Worm (Caenorhabditis elegans) whole organism, L4 larva: Measurements from ENCODE around the gene tag-273.

Source experiments
- F26F4.8 ChIP-seq: fragments of 200-800 bp; sonication (Bioruptor generic); conservative IDR thresholded peaks from 2 replicates; pipeline ENCODE4 v1.3.6; 2022; ENCODE audit warnings: missing genetic modification characterization, missing compliant biosample characterization
- F37D6.2 ChIP-seq: sonication (generic microtip); optimal IDR thresholded peaks from 2 replicates; lab custom pipeline; 2016; ENCODE audit warnings: mild to moderate bottlenecking, missing genetic modification characterization, missing compliant biosample characterization
- F44E2.7 ChIP-seq: fragments of 200-800 bp; sonication (Bioruptor generic); IDR thresholded peaks from 2 replicates; pipeline ENCODE4 v2.1.2; 2022; ENCODE audit warnings: missing genetic modification characterization, missing compliant biosample characterization
- F49E8.2 ChIP-seq: sonication (generic microtip); optimal IDR thresholded peaks from 2 replicates; lab custom pipeline; 2016; ENCODE audit warnings: missing compliant biosample characterization, mild to moderate bottlenecking, missing genetic modification characterization, borderline replicate concordance
- T20F7.1 ChIP-seq: fragments of 200-800 bp; sonication (Bioruptor generic); optimal IDR thresholded peaks from 2 replicates; lab custom pipeline; 2018; ENCODE audit warnings: mild to moderate bottlenecking, missing genetic modification characterization, missing compliant biosample characterization
- T26A8.4 ChIP-seq: fragments of 200-800 bp; sonication (Bioruptor generic); IDR thresholded peaks from 2 replicates; pipeline ENCODE4 v1.3.6; 2022; ENCODE audit warnings: missing genetic modification characterization, missing compliant biosample characterization
- Y105C5A.15 ChIP-seq: fragments of 200-800 bp; sonication (Bioruptor generic); IDR thresholded peaks from 2 replicates; pipeline ENCODE4 v1.3.6; 2022; ENCODE audit warnings: missing genetic modification characterization, missing compliant biosample characterization
- Y75B8A.6 ChIP-seq: fragments of 200-800 bp; sonication (Bioruptor generic); IDR thresholded peaks from 2 replicates; pipeline ENCODE4 v1.3.6; 2022; ENCODE audit warnings: missing genetic modification reagents, missing genetic modification characterization, missing compliant biosample characterization
- ZK337.2 ChIP-seq: fragments of 200-800 bp; sonication (Bioruptor generic); IDR thresholded peaks from 2 replicates; pipeline ENCODE4 v1.3.6; 2022; ENCODE audit warnings: missing genetic modification reagents, missing genetic modification characterization, missing compliant biosample characterization
- ZK546.5 ChIP-seq, 2 experiments: sonication (generic microtip); optimal IDR thresholded peaks; 2 replicates each; lab custom pipeline; 2017; ENCODE audit warnings: missing biosample characterization in 2 of 2, missing genetic modification characterization in 2 of 2
- aha-1 ChIP-seq: fragments of 150-350 bp; peaks from one replicate; lab custom pipeline; 2014; ENCODE audit warnings: missing biosample characterization, missing genetic modification characterization
- ama-1 ChIP-seq: fragments of 150-350 bp; optimal IDR thresholded peaks from 2 replicates; lab custom pipeline; 2014; ENCODE audit warnings: inconsistent platforms, mixed read lengths
- ceh-28 ChIP-seq: fragments of 150-350 bp; optimal IDR thresholded peaks from 2 replicates; lab custom pipeline; 2014; ENCODE audit warnings: missing biosample characterization, missing genetic modification reagents, missing genetic modification characterization
- ceh-44 ChIP-seq: fragments of 200-800 bp; sonication (Bioruptor generic); IDR thresholded peaks from 2 replicates; pipeline ENCODE4 v1.3.6; 2022; ENCODE audit warnings: missing genetic modification reagents, missing genetic modification characterization, missing compliant biosample characterization
- ceh-62 ChIP-seq: sonication (generic microtip); optimal IDR thresholded peaks from 2 replicates; lab custom pipeline; 2017; ENCODE audit warnings: missing biosample characterization, missing genetic modification characterization
- daf-16 ChIP-seq, 3 experiments: sonication (generic microtip); optimal IDR thresholded peaks; 2 replicates each; lab custom pipeline; 2016 to 2017; ENCODE audit warnings: missing genetic modification characterization in 3 of 3, missing genetic modification reagents in 3 of 3, mild to moderate bottlenecking in 2 of 3, missing compliant biosample characterization in 2 of 3, missing biosample characterization in 1 of 3, moderate library complexity in 1 of 3
- daf-8 ChIP-seq: fragments of 200-800 bp; sonication (Bioruptor generic); IDR thresholded peaks from 2 replicates; pipeline ENCODE4 v1.3.6; 2022; ENCODE audit warnings: missing genetic modification characterization, missing compliant biosample characterization
- dpl-1 ChIP-seq: fragments of 150-350 bp; optimal IDR thresholded peaks from 2 replicates; lab custom pipeline; 2014; ENCODE audit warnings: missing biosample characterization, missing genetic modification reagents, missing genetic modification characterization
- dve-1 ChIP-seq: sonication (generic microtip); optimal IDR thresholded peaks from 2 replicates; lab custom pipeline; 2017; ENCODE audit warnings: antibody characterized with exemption, mild to moderate bottlenecking, missing genetic modification characterization, missing compliant biosample characterization; ENCODE audit not compliant: insufficient read depth
- egl-43 ChIP-seq: fragments of 200-800 bp; sonication (Bioruptor generic); IDR thresholded peaks from 2 replicates; pipeline ENCODE4 v1.3.6; 2022; ENCODE audit warnings: missing genetic modification reagents, missing genetic modification characterization, missing compliant biosample characterization
- fos-1 ChIP-seq: fragments of 150-350 bp; optimal IDR thresholded peaks from 2 replicates; lab custom pipeline; 2014; ENCODE audit warnings: missing biosample characterization, missing genetic modification characterization
- hif-1 ChIP-seq, 2 experiments: sonication (generic microtip); optimal IDR thresholded peaks; 2 replicates each; lab custom pipeline; 2016 to 2017; ENCODE audit warnings: missing compliant biosample characterization in 2 of 2, missing genetic modification characterization in 2 of 2, missing genetic modification reagents in 2 of 2, missing genotype in 2 of 2, mild to moderate bottlenecking in 1 of 2
- hlh-11 ChIP-seq: fragments of 200-800 bp; sonication (Bioruptor generic); optimal IDR thresholded peaks from 2 replicates; lab custom pipeline; 2018; ENCODE audit warnings: mild to moderate bottlenecking, missing genetic modification characterization, missing compliant biosample characterization
- jun-1 ChIP-seq: fragments of 150-350 bp; optimal IDR thresholded peaks from 2 replicates; lab custom pipeline; 2014; ENCODE audit warnings: missing biosample characterization, missing genetic modification reagents, missing genetic modification characterization
- lin-1 ChIP-seq: fragments of 200-800 bp; sonication (Bioruptor generic); IDR thresholded peaks from 2 replicates; pipeline ENCODE4 v1.3.6; 2022; ENCODE audit warnings: missing genetic modification reagents, missing genetic modification characterization, missing compliant biosample characterization
- lin-15B ChIP-seq: fragments of 150-350 bp; sonication (generic microtip); optimal IDR thresholded peaks from 3 replicates; lab custom pipeline; 2014; ENCODE audit warnings: missing biosample characterization, missing genetic modification characterization
- lin-38 ChIP-seq: fragments of 200-800 bp; sonication (Bioruptor generic); IDR thresholded peaks from 2 replicates; pipeline ENCODE4 v1.3.6; 2022; ENCODE audit warnings: missing genetic modification reagents, missing genetic modification characterization, missing compliant biosample characterization
- madf-9 ChIP-seq: fragments of 200-800 bp; sonication (Bioruptor generic); conservative IDR thresholded peaks from 2 replicates; pipeline ENCODE4 v1.3.6; 2022; ENCODE audit warnings: missing genetic modification reagents, missing genetic modification characterization, missing compliant biosample characterization
- mdt-29 ChIP-seq: fragments of 200-800 bp; sonication (Bioruptor generic); IDR thresholded peaks from 2 replicates; pipeline ENCODE4 v1.3.6; 2022; ENCODE audit warnings: missing genetic modification reagents, missing genetic modification characterization, missing compliant biosample characterization
- mep-1 ChIP-seq: fragments of 150-350 bp; sonication (generic microtip); optimal IDR thresholded peaks from 3 replicates; lab custom pipeline; 2014; ENCODE audit warnings: missing biosample characterization, missing genetic modification characterization
- mes-2 ChIP-seq: sonication (generic microtip); optimal IDR thresholded peaks from 2 replicates; lab custom pipeline; 2016; ENCODE audit warnings: missing genotype, mild to moderate bottlenecking, missing genetic modification characterization, missing compliant biosample characterization; ENCODE audit not compliant: poor library complexity, severe bottlenecking
- nhr-102 ChIP-seq: sonication (generic microtip); optimal IDR thresholded peaks from 2 replicates; lab custom pipeline; 2016; ENCODE audit warnings: mild to moderate bottlenecking, missing genetic modification characterization, moderate library complexity, missing compliant biosample characterization
- nhr-11 ChIP-seq: fragments of 150-350 bp; optimal IDR thresholded peaks from 2 replicates; lab custom pipeline; 2014; ENCODE audit warnings: missing biosample characterization, missing genetic modification characterization
- nhr-25 ChIP-seq: sonication (generic microtip); optimal IDR thresholded peaks from 2 replicates; lab custom pipeline; 2017; ENCODE audit warnings: missing genetic modification characterization, mild to moderate bottlenecking, missing compliant biosample characterization, antibody characterized with exemption, moderate library complexity, borderline replicate concordance; ENCODE audit not compliant: insufficient read depth
- nhr-28 ChIP-seq: fragments of 150-350 bp; optimal IDR thresholded peaks from 2 replicates; lab custom pipeline; 2014; ENCODE audit warnings: missing biosample characterization, missing genetic modification characterization
- nhr-42 ChIP-seq: fragments of 200-800 bp; sonication (Bioruptor generic); IDR thresholded peaks from 2 replicates; pipeline ENCODE4 v1.3.6; 2022; ENCODE audit warnings: missing genetic modification characterization, missing compliant biosample characterization
- nhr-48 ChIP-seq: sonication (generic microtip); optimal IDR thresholded peaks from 2 replicates; lab custom pipeline; 2016; ENCODE audit warnings: mild to moderate bottlenecking, missing genetic modification characterization, missing compliant biosample characterization
- nhr-76 ChIP-seq: fragments of 150-350 bp; optimal IDR thresholded peaks from 2 replicates; lab custom pipeline; 2014; ENCODE audit warnings: missing biosample characterization, missing genetic modification characterization
- php-3 ChIP-seq: fragments of 200-800 bp; sonication (Bioruptor generic); IDR thresholded peaks from 2 replicates; pipeline ENCODE4 v1.3.6; 2022; ENCODE audit warnings: missing genetic modification reagents, missing genetic modification characterization, missing compliant biosample characterization
- pqm-1 ChIP-seq: sonication (generic microtip); optimal IDR thresholded peaks from 2 replicates; lab custom pipeline; 2017; ENCODE audit warnings: missing biosample characterization, missing genetic modification characterization
- saeg-2 ChIP-seq: fragments of 200-800 bp; sonication (Bioruptor generic); IDR thresholded peaks from 2 replicates; pipeline ENCODE4 v1.3.6; 2022; ENCODE audit warnings: missing genetic modification reagents, missing genetic modification characterization, missing compliant biosample characterization
- sdz-12 ChIP-seq: fragments of 200-800 bp; sonication (Bioruptor generic); optimal IDR thresholded peaks from 2 replicates; lab custom pipeline; 2018; ENCODE audit warnings: mild to moderate bottlenecking, missing genetic modification characterization, missing compliant biosample characterization
- snpc-4 ChIP-seq: fragments of 150-350 bp; optimal IDR thresholded peaks from 2 replicates; lab custom pipeline; 2014; ENCODE audit warnings: missing biosample characterization, missing genetic modification characterization
- tag-97 ChIP-seq: fragments of 200-800 bp; sonication (Bioruptor generic); IDR thresholded peaks from 2 replicates; pipeline ENCODE4 v1.3.6; 2022; ENCODE audit warnings: missing genetic modification characterization, missing compliant biosample characterization
- unc-39 ChIP-seq: sonication (generic microtip); optimal IDR thresholded peaks from 2 replicates; lab custom pipeline; 2017; ENCODE audit warnings: missing biosample characterization, missing genetic modification characterization
- unc-62 ChIP-seq, 3 experiments: fragments of 150-350 bp in 1 of 3; sonication (generic microtip); optimal IDR thresholded peaks in 2 of 3; peaks in 1 of 3; 1 replicate in 1 of 3; 2 replicates in 2 of 3; lab custom pipeline; 2014 to 2017; ENCODE audit warnings: missing biosample characterization in 3 of 3, missing genetic modification characterization in 3 of 3, missing genetic modification reagents in 3 of 3, missing genotype in 1 of 3
- vab-7 ChIP-seq: fragments of 200-800 bp; sonication (Bioruptor generic); IDR thresholded peaks from 2 replicates; pipeline ENCODE4 v1.3.6; 2022; ENCODE audit warnings: missing genetic modification reagents, missing genetic modification characterization, missing compliant biosample characterization
- zfp-3 ChIP-seq: fragments of 200-800 bp; sonication (Bioruptor generic); conservative IDR thresholded peaks from 2 replicates; pipeline ENCODE4 v1.3.6; 2022; ENCODE audit warnings: missing genetic modification reagents, missing genetic modification characterization, missing compliant biosample characterization
- ztf-11 ChIP-seq: fragments of 150-350 bp; optimal IDR thresholded peaks from 2 replicates; lab custom pipeline; 2014; ENCODE audit warnings: missing biosample characterization, missing genetic modification characterization

The tag-273 gene

ce11 chrIV:14464065-14464567 is 40.9 kb downstream of the tag-273 start, which contains the start of gene dld-1 (continued):
- TF ChIP-seq ceh-44 (GFP tag; lab: Robert Waterston, UW) (0 out of 2 replicates have a peak, but pooled peaks have one; percentile 12), unc-39 (tag; lab: Kevin White, UChicago) (no peak), nhr-42 (GFP tag; lab: Robert Waterston, UW) (no peak), daf-8 (no peak), pqm-1 (tag; lab: Kevin White, UChicago) (no peak), nhr-25 (tag; lab: Kevin White, UChicago) (peak; percentile 79), ama-1 (lab: Kevin White, UChicago) (peak; percentile 88), nhr-76 (peak; percentile 6), dve-1 (tag; lab: Kevin White, UChicago) (peak; percentile 99), lin-38 (GFP tag; lab: Robert Waterston, UW) (peak; percentile 83), nhr-28 (peak; percentile 90), Y75B8A.6 (GFP tag; lab: Robert Waterston, UW) (no peak), mdt-29 (GFP tag; lab: Robert Waterston, UW) (0 out of 2 replicates have a peak, but pooled peaks have one; percentile 53), aha-1 (tag; lab: Kevin White, UChicago) (peak; percentile 99), nhr-48 (peak; percentile 60), F26F4.8 (no peak), jun-1 (tag; lab: Kevin White, UChicago) (peak; percentile 88), hlh-11 (tag; lab: Kevin White, UChicago) (peak; percentile 84), snpc-4 (tag; lab: Kevin White, UChicago) (peak; percentile 69), nhr-11 (tag; lab: Kevin White, UChicago) (peak; percentile 90), fos-1 (tag; lab: Kevin White, UChicago) (no peak), php-3 (GFP tag; lab: Robert Waterston, UW) (peak; percentile 73), T20F7.1 (GFP tag; lab: Kevin White, UChicago) (peak; percentile 100), Y105C5A.15 (0 out of 2 replicates have a peak, but pooled peaks have one; percentile 23), sdz-12 (no peak), tag-97 (no peak), lin-1 (peak; percentile 62; the same call in 1 of the 2 replicates), T26A8.4 (GFP tag; lab: Robert Waterston, UW) (peak; percentile 87; the same call in 1 of the 2 replicates), ZK337.2 (GFP tag; lab: Robert Waterston, UW) (no peak), daf-16 (GFP tag; optimal IDR thresholded peaks at IDR 0.05; lab: Kevin White, UChicago) (peak in 1 of 2 experiments; percentile 10), daf-16 (tag; optimal IDR thresholded peaks at IDR 0.05; lab: Kevin White, UChicago) (peak; percentile 79), mep-1 (tag; lab: Kevin White, UChicago) (peak; percentile 97), hif-1 (tag; optimal IDR thresholded peaks at IDR 0.05; lab: Kevin White, UChicago) (peak in 1 of 2 experiments; percentile 80), unc-62 (GFP tag; optimal IDR thresholded peaks at IDR 0.05 in 1 of 2; lab: Kevin White, UChicago) (peak in 1 of 2 experiments; percentile 75), unc-62 (tag; optimal IDR thresholded peaks at IDR 0.05; lab: Kevin White, UChicago) (no peak), ceh-62 (no peak), nhr-102 (tag; lab: Kevin White, UChicago) (peak; percentile 84), ceh-28 (tag; lab: Kevin White, UChicago) (no peak), mes-2 (tag; lab: Kevin White, UChicago) (peak; percentile 95), F49E8.2 (peak; percentile 46), lin-15B (tag; lab: Kevin White, UChicago) (peak; percentile 79), F44E2.7 (GFP tag; lab: Robert Waterston, UW) (no peak), madf-9 (GFP tag; lab: Robert Waterston, UW) (peak; percentile 40; the same call in 1 of the 2 replicates), vab-7 (GFP tag; lab: Robert Waterston, UW) (0 out of 2 replicates have a peak, but pooled peaks have one; percentile 39), F37D6.2 (tag; lab: Kevin White, UChicago) (peak; percentile 82), ztf-11 (tag; lab: Kevin White, UChicago) (no peak), ZK546.5 (tag; optimal IDR thresholded peaks at IDR 0.05; lab: Kevin White, UChicago) (peak in 1 of 2 experiments; percentile 65), dpl-1 (GFP tag; lab: Kevin White, UChicago) (peak; percentile 100), zfp-3 (GFP tag; lab: Robert Waterston, UW) (0 out of 2 replicates have a peak, but pooled peaks have one; percentile 33), egl-43 (no peak; the same call in 1 of the 2 replicates), saeg-2 (0 out of 2 replicates have a peak, but pooled peaks have one; percentile 54)
